ENCODE assay signal across 1 fruit fly cellular context in genomic region chr3L:15675111-15675510, dm6.
TF ChIP-seq lines count a peak whose summit lies in the region.

No protein-coding gene starts in this region.

TF ChIP-seq in whole organism, embryonic, 481 proteins besides CTCF, POLR2A, EP300 and RAD21 (continued from another document):
- TF ChIP-seq NK7.1 (GFP tag; optimal IDR thresholded peaks at IDR 0.05; lab: Kevin White, UChicago) (peak; percentile 5), CG4404 (GFP tag; IDR thresholded peaks at IDR 0.05; lab: Robert Waterston, UW) (peak; percentile 73), slbo (GFP tag; IDR thresholded peaks at IDR 0.05; lab: Robert Waterston, UW) (no peak), crc (GFP tag; optimal IDR thresholded peaks at IDR 0.05; lab: Kevin White, UChicago) (peak; percentile 18), HLH3B (GFP tag; IDR thresholded peaks at IDR 0.05; lab: Robert Waterston, UW) (peak; percentile 38; the same call in 1 of the 2 replicates), CG17186 (GFP tag; optimal IDR thresholded peaks at IDR 0.05; lab: Kevin White, UChicago) (peak; percentile 62), CG2199 (GFP tag; IDR thresholded peaks at IDR 0.05; lab: Robert Waterston, UW) (no peak), CG6654 (GFP tag; optimal IDR thresholded peaks at IDR 0.05; lab: Kevin White, UChicago) (peak; percentile 46), HmgD (GFP tag; optimal IDR thresholded peaks at IDR 0.05; lab: Kevin White, UChicago) (no peak), Sox100B (GFP tag; optimal IDR thresholded peaks at IDR 0.05; lab: Kevin White, UChicago) (peak; percentile 50), sim (GFP tag; IDR thresholded peaks at IDR 0.05; lab: Robert Waterston, UW) (peak; percentile 59), salm (tag; optimal IDR thresholded peaks at IDR 0.05; lab: Kevin White, UChicago) (peak; percentile 31), CG7372 (GFP tag; IDR thresholded peaks at IDR 0.05; lab: Robert Waterston, UW) (0 out of 2 replicates have a peak, but pooled peaks have one; percentile 21), CG5180 (GFP tag; optimal IDR thresholded peaks at IDR 0.05; lab: Kevin White, UChicago) (peak; percentile 13), CG18262 (tag; optimal IDR thresholded peaks at IDR 0.05; lab: Kevin White, UChicago) (peak; percentile 91), CG10654 (GFP tag; optimal IDR thresholded peaks at IDR 0.05; lab: Kevin White, UChicago) (peak; percentile 62), CG7357 (GFP tag; IDR thresholded peaks at IDR 0.05; lab: Robert Waterston, UW) (peak; percentile 36; the same call in 1 of the 3 replicates), CG7928 (GFP tag; optimal IDR thresholded peaks at IDR 0.05; lab: Kevin White, UChicago) (no peak), exex (tag; optimal IDR thresholded peaks at IDR 0.05; lab: Kevin White, UChicago) (no peak), gsb-n (tag; optimal IDR thresholded peaks at IDR 0.05; lab: Kevin White, UChicago) (peak; percentile 77), Asciz (GFP tag; optimal IDR thresholded peaks at IDR 0.05; lab: Kevin White, UChicago) (peak; percentile 42), Xrp1 (GFP tag; IDR thresholded peaks at IDR 0.05; lab: Robert Waterston, UW) (peak; percentile 92), kah (GFP tag; optimal IDR thresholded peaks at IDR 0.05; lab: Kevin White, UChicago) (peak; percentile 91), CG14860 (GFP tag; IDR thresholded peaks at IDR 0.05; lab: Robert Waterston, UW; ENCODE audit: partially characterized antibody) (no peak), gt (GFP tag; IDR thresholded peaks at IDR 0.05; lab: Robert Waterston, UW) (peak; percentile 13; the same call in 1 of the 2 replicates), CG30403 (GFP tag; optimal IDR thresholded peaks at IDR 0.05; lab: Kevin White, UChicago) (peak; percentile 65), twi (tag; optimal IDR thresholded peaks at IDR 0.05; lab: Kevin White, UChicago) (peak; percentile 91)
